Fruit fly (Drosophila melanogaster): Measurements from ENCODE around the gene FER.

The FER gene

dm6 chr3R:9408069-9408468 is 13.7 kb upstream of the FER start, which contains the start of gene CG44261:
CG44261 (minus strand) TSS chr3R:9408169.
- TF ChIP-seq gl (tag; optimal IDR thresholded peaks at IDR 0.05) (no peak), CG13204 (GFP tag; optimal IDR thresholded peaks at IDR 0.05) (no peak), rn (GFP tag; IDR thresholded peaks at IDR 0.05) (no peak), fd96Ca (GFP tag; IDR thresholded peaks at IDR 0.05) (no peak), Ets98B (GFP tag; IDR thresholded peaks at IDR 0.05) (no peak), CG34367 (tag; optimal IDR thresholded peaks at IDR 0.05) (no peak), CG4496 (GFP tag; IDR thresholded peaks at IDR 0.05) (no peak), CG15710 (tag; optimal IDR thresholded peaks at IDR 0.05) (no peak), Pif1A (GFP tag; optimal IDR thresholded peaks at IDR 0.05) (no peak), CG8301 (tag; optimal IDR thresholded peaks at IDR 0.05) (no peak), EcR (GFP tag; optimal IDR thresholded peaks at IDR 0.05) (no peak), CG12605 (GFP tag; IDR thresholded peaks at IDR 0.05) (no peak), CG10348 (GFP tag; IDR thresholded peaks at IDR 0.05) (no peak), Pif1B (GFP tag; optimal IDR thresholded peaks at IDR 0.05) (no peak)

dm6 chr3R:9404104-9404512 is 9.8 kb upstream of the FER start, which contains the start of the genes CG9356, BBIP1 and CG8135:
CG9356 (minus strand) TSS chr3R:9404269.
BBIP1 (plus strand) TSS chr3R:9404385.
CG8135 (plus strand) TSS chr3R:9404385.
- peak; percentile 55; the same call in 2 of the 3 replicates for TF ChIP-seq CG4496 (GFP tag; IDR thresholded peaks at IDR 0.05)
- peak; percentile 51 for TF ChIP-seq CG15710 (tag; optimal IDR thresholded peaks at IDR 0.05)
- no peak for TF ChIP-seq CG13204 (GFP tag; optimal IDR thresholded peaks at IDR 0.05)
- peak; percentile 50 for TF ChIP-seq Snoo (tag; optimal IDR thresholded peaks at IDR 0.05)
- peak; percentile 40 for TF ChIP-seq CG17806 (tag; optimal IDR thresholded peaks at IDR 0.05)
- TF ChIP-seq Ets98B (GFP tag; IDR thresholded peaks at IDR 0.05) = peak; percentile 57
- TF ChIP-seq fd96Ca (GFP tag; IDR thresholded peaks at IDR 0.05) = 0 out of 3 replicates have a peak, but pooled peaks have one; percentile 52
- no peak for TF ChIP-seq rn (GFP tag; IDR thresholded peaks at IDR 0.05)
- no peak for TF ChIP-seq CG12605 (GFP tag; IDR thresholded peaks at IDR 0.05)

dm6 chr3R:9401127-9401603 is 6.8 kb upstream of the FER start, which contains the start of the genes RpL34b and CG8132:
RpL34b (minus strand) TSS chr3R:9401226.
CG8132 (plus strand) TSS chr3R:9401495.
- TF ChIP-seq CG12605 (GFP tag; IDR thresholded peaks at IDR 0.05) = peak; percentile 89
- TF ChIP-seq Ets98B (GFP tag; IDR thresholded peaks at IDR 0.05) = peak; percentile 93
- no peak for TF ChIP-seq CG8301 (tag; optimal IDR thresholded peaks at IDR 0.05)
- peak; percentile 90 for TF ChIP-seq CG8159 (tag; optimal IDR thresholded peaks at IDR 0.05)
- peak; percentile 77; the same call in 2 of the 3 replicates for TF ChIP-seq fd96Ca (GFP tag; IDR thresholded peaks at IDR 0.05)
- no peak for TF ChIP-seq Pif1A (GFP tag; optimal IDR thresholded peaks at IDR 0.05)
- no peak for TF ChIP-seq CG13204 (GFP tag; optimal IDR thresholded peaks at IDR 0.05)
- peak; percentile 75 for TF ChIP-seq gl (tag; optimal IDR thresholded peaks at IDR 0.05)
- peak; percentile 90 for TF ChIP-seq CG15710 (tag; optimal IDR thresholded peaks at IDR 0.05)
- no peak for TF ChIP-seq D1 (tag; optimal IDR thresholded peaks at IDR 0.05)
- TF ChIP-seq CG17806 (tag; optimal IDR thresholded peaks at IDR 0.05) = peak; percentile 84
- peak; percentile 41; the same call in 1 of the 2 replicates for TF ChIP-seq CG10348 (GFP tag; IDR thresholded peaks at IDR 0.05)
- peak; percentile 95 for TF ChIP-seq CG4496 (GFP tag; IDR thresholded peaks at IDR 0.05)
- peak; percentile 81 for TF ChIP-seq CG34367 (tag; optimal IDR thresholded peaks at IDR 0.05)
- peak; percentile 91 for TF ChIP-seq Snoo (tag; optimal IDR thresholded peaks at IDR 0.05)
- TF ChIP-seq EcR (GFP tag; optimal IDR thresholded peaks at IDR 0.05) = peak; percentile 32
- TF ChIP-seq CG14655 (GFP tag; optimal IDR thresholded peaks at IDR 0.05) = no peak
- peak; percentile 86 for TF ChIP-seq rn (GFP tag; IDR thresholded peaks at IDR 0.05)
- TF ChIP-seq CG9948 (tag; optimal IDR thresholded peaks at IDR 0.05) = peak; percentile 81
- TF ChIP-seq Pif1B (GFP tag; optimal IDR thresholded peaks at IDR 0.05) = no peak
- peak; percentile 95 for TF ChIP-seq CG32121 (GFP tag; IDR thresholded peaks at IDR 0.05)

- TF ChIP-seq CG17806 (tag; optimal IDR thresholded peaks at IDR 0.05) = peak; percentile 71
- TF ChIP-seq fd96Ca (GFP tag; IDR thresholded peaks at IDR 0.05) = no peak
- peak; percentile 77 for TF ChIP-seq CG32121 (GFP tag; IDR thresholded peaks at IDR 0.05)
- peak; percentile 58 for TF ChIP-seq CG9948 (tag; optimal IDR thresholded peaks at IDR 0.05)
- TF ChIP-seq EcR (GFP tag; optimal IDR thresholded peaks at IDR 0.05) = no peak
- no peak for TF ChIP-seq CG13204 (GFP tag; optimal IDR thresholded peaks at IDR 0.05)
- peak; percentile 56 for TF ChIP-seq CG14655 (GFP tag; optimal IDR thresholded peaks at IDR 0.05)
- peak; percentile 54 for TF ChIP-seq CG34367 (tag; optimal IDR thresholded peaks at IDR 0.05)
- TF ChIP-seq CG10348 (GFP tag; IDR thresholded peaks at IDR 0.05) = no peak
- TF ChIP-seq CG12605 (GFP tag; IDR thresholded peaks at IDR 0.05) = peak; percentile 55
- TF ChIP-seq CG15710 (tag; optimal IDR thresholded peaks at IDR 0.05) = peak; percentile 63
- peak; percentile 24 for TF ChIP-seq Pif1B (GFP tag; optimal IDR thresholded peaks at IDR 0.05)
- TF ChIP-seq CG8159 (tag; optimal IDR thresholded peaks at IDR 0.05) = peak; percentile 71
- peak; percentile 79 for TF ChIP-seq Ets98B (GFP tag; IDR thresholded peaks at IDR 0.05)
- peak; percentile 69 for TF ChIP-seq Pif1A (GFP tag; optimal IDR thresholded peaks at IDR 0.05)
- peak; percentile 66 for TF ChIP-seq Snoo (tag; optimal IDR thresholded peaks at IDR 0.05)
- peak; percentile 80 for TF ChIP-seq CG4496 (GFP tag; IDR thresholded peaks at IDR 0.05)
- peak; percentile 10 for TF ChIP-seq gl (tag; optimal IDR thresholded peaks at IDR 0.05)
- peak; percentile 51 for TF ChIP-seq CG8301 (tag; optimal IDR thresholded peaks at IDR 0.05)
These were observed 5.6 kb upstream of the FER start, which contains the start of gene CG34117 for dm6 chr3R:9399951-9400392. CG34117 (minus strand) TSS chr3R:9400053.

dm6 chr3R:9399074-9399473 is 4.7 kb upstream of the FER start:
- TF ChIP-seq CG13204 (GFP tag; optimal IDR thresholded peaks at IDR 0.05) = no peak

dm6 chr3R:9397890-9398289 is 3.5 kb upstream of the FER start, which contains the start of gene Or85f:
Or85f (plus strand) TSS chr3R:9398190.
- TF ChIP-seq rn (GFP tag; IDR thresholded peaks at IDR 0.05) (no peak), CG13204 (GFP tag; optimal IDR thresholded peaks at IDR 0.05) (no peak), fd96Ca (GFP tag; IDR thresholded peaks at IDR 0.05) (no peak), Snoo (tag; optimal IDR thresholded peaks at IDR 0.05) (no peak), Pif1B (GFP tag; optimal IDR thresholded peaks at IDR 0.05) (no peak), CG34367 (tag; optimal IDR thresholded peaks at IDR 0.05) (no peak)

Data from whole organism, pupa.